Worm (Caenorhabditis elegans): ENCODE measurements around the gene trf-1.

trf-1 gene

DNA sequence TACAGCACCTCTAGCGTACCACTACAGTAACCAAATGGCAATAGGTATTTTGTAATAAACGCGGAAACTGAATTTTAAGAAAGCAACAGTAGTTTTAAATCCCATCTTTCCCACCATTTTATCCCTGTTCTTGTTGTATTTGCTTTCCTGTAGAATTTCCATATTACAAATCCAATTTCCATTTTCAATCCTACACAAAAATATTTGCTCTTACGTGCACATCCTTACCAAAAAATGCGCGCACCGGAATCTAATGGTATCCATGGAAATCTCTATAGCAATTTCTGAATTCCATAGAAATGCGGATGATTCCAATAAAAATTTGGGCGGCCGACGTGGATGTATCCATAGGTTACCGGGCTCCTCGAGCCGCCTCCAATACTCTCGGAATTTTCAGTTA is at the start of gene trf-1:
Gene trf-1, plus strand, starts transcription at position 301 of the 400 bp plus-strand sequence.
- no peak for TF ChIP-seq lim-7 (GFP tag; IDR thresholded peaks at IDR 0.05)
- no peak for TF ChIP-seq spr-1 (tag; optimal IDR thresholded peaks at IDR 0.05)
- no peak for TF ChIP-seq lin-29 (GFP tag; IDR thresholded peaks at IDR 0.05)
- no peak for TF ChIP-seq Y75B8A.6 (GFP tag; IDR thresholded peaks at IDR 0.05)
- TF ChIP-seq mxl-3 (GFP tag; optimal IDR thresholded peaks at IDR 0.05), result no peak
- no peak for TF ChIP-seq ceh-32 (tag; optimal IDR thresholded peaks at IDR 0.05; ENCODE audit: poor library complexity)
- TF ChIP-seq lin-1 (GFP tag; IDR thresholded peaks at IDR 0.05), result no peak
- no peak for TF ChIP-seq nhr-28 (tag; optimal IDR thresholded peaks at IDR 0.05)
- TF ChIP-seq D1046.2 (GFP tag; IDR thresholded peaks at IDR 0.05), result no peak
- TF ChIP-seq zip-2 (tag; optimal IDR thresholded peaks at IDR 0.05), result no peak
- TF ChIP-seq duxl-1 (tag; optimal IDR thresholded peaks at IDR 0.05; ENCODE audit: poor library complexity), result no peak
- no peak for TF ChIP-seq hlh-30 (tag; optimal IDR thresholded peaks at IDR 0.05; ENCODE audit: insufficient read depth)
- TF ChIP-seq F10B5.3 (tag; optimal IDR thresholded peaks at IDR 0.05), result no peak
- TF ChIP-seq fkh-10 (GFP tag; optimal IDR thresholded peaks at IDR 0.05), result no peak
- TF ChIP-seq lin-15B (tag; optimal IDR thresholded peaks at IDR 0.05), result no peak
- TF ChIP-seq skn-1 (tag; optimal IDR thresholded peaks at IDR 0.05), result no peak
- TF ChIP-seq unc-62 (GFP tag; optimal IDR thresholded peaks at IDR 0.05 in 1 of 2), result no peak
- no peak for TF ChIP-seq unc-62 (tag; optimal IDR thresholded peaks at IDR 0.05)
- TF ChIP-seq nhr-10 (tag; optimal IDR thresholded peaks at IDR 0.05), result no peak
- no peak for TF ChIP-seq hlh-11 (tag; optimal IDR thresholded peaks at IDR 0.05)

DNA sequence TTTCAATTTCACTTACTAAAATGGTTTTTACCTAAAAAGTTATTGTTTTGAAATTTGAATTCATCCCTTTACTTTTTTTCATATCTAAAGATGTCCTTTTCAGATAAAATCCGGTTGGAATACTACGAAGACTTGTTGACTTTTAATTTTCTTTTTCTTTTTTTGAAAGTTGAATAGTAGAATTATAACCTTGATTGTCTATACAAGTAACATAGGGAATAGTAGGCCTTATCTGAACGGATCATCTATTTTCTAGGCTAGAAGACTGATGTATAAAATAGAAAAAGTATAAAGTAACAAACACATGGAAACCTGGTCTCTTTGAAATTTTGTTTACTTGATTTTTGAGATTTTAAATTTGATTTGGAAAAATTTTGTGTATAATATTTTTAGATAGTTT is 49.4 kb upstream of the trf-1 start:
- TF ChIP-seq nhr-11 (tag; optimal IDR thresholded peaks at IDR 0.05) (no peak), ceh-62 (tag; optimal IDR thresholded peaks at IDR 0.05) (no peak), fkh-10 (GFP tag; optimal IDR thresholded peaks at IDR 0.05) (no peak), gei-8 (GFP tag; optimal IDR thresholded peaks at IDR 0.05) (no peak), duxl-1 (tag; optimal IDR thresholded peaks at IDR 0.05; ENCODE audit: poor library complexity) (no peak), sdz-12 (GFP tag; optimal IDR thresholded peaks at IDR 0.05) (no peak), mxl-3 (GFP tag; optimal IDR thresholded peaks at IDR 0.05) (no peak), zfp-2 (tag; optimal IDR thresholded peaks at IDR 0.05) (no peak), rbr-2 (tag; optimal IDR thresholded peaks at IDR 0.05) (no peak), aly-2 (tag; optimal IDR thresholded peaks at IDR 0.05) (no peak), nhr-111 (GFP tag; optimal IDR thresholded peaks at IDR 0.05) (no peak), ceh-44 (GFP tag; IDR thresholded peaks at IDR 0.05) (no peak), nhr-102 (tag; optimal IDR thresholded peaks at IDR 0.05) (no peak), mxl-2 (GFP tag; conservative IDR thresholded peaks at IDR 0.05) (no peak), dve-1 (tag; optimal IDR thresholded peaks at IDR 0.05; ENCODE audit: insufficient read depth) (no peak), ctbp-1 (GFP tag; IDR thresholded peaks at IDR 0.05) (no peak), aha-1 (tag) (no peak), dmd-8 (GFP tag; IDR thresholded peaks at IDR 0.05) (no peak), F37D6.2 (tag; optimal IDR thresholded peaks at IDR 0.05) (no peak)

DNA sequence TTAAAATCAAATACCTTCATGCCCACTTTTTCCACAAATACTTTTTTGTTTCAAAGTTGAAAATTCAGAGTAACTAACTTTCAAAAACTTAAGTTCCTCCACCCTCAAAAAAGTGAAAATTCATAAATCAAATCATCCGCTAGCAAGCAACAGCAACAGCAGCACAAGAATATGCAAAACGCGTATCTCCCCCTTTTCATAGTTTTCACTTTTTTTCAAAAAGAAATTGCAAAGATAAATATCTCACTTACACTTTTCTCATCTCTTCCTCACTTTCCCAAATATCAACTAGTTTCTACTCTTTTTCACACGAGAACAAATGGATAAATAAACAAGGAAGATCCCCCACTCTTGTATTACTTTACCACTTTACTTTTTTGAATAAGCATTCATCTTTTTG is 48.6 kb upstream of the trf-1 start:
- TF ChIP-seq R02D3.7 (tag; optimal IDR thresholded peaks at IDR 0.05) (no peak), pqm-1 (tag; optimal IDR thresholded peaks at IDR 0.05) (no peak), saeg-2 (GFP tag; IDR thresholded peaks at IDR 0.05) (no peak), Y75B8A.6 (GFP tag; IDR thresholded peaks at IDR 0.05) (no peak), zfp-2 (tag; optimal IDR thresholded peaks at IDR 0.05) (no peak), F10B5.3 (tag; optimal IDR thresholded peaks at IDR 0.05) (no peak), pha-4 (GFP tag; IDR thresholded peaks at IDR 0.05) (no peak), pha-4 (tag; optimal IDR thresholded peaks at IDR 0.05) (no peak), T26A8.4 (GFP tag; IDR thresholded peaks at IDR 0.05) (no peak), lsy-2 (tag; optimal IDR thresholded peaks at IDR 0.05) (no peak), dpl-1 (GFP tag; optimal IDR thresholded peaks at IDR 0.05) (no peak)
